Fruit fly (Drosophila melanogaster) whole organism, prepupa: ENCODE data around the gene TwdlF.

Source experiments
- Blimp-1 ChIP-seq: fragments of 200-800 bp; sonication (Bioruptor generic); optimal IDR thresholded peaks from 3 replicates; lab custom pipeline; 2017; ENCODE audit warnings: missing biosample characterization, missing genetic modification characterization, mild to moderate bottlenecking, moderate library complexity, missing genetic modification reagents
- CG10669 ChIP-seq: fragments of 200-800 bp; sonication (Bioruptor generic); optimal IDR thresholded peaks from 3 replicates; lab custom pipeline; 2018; ENCODE audit warnings: missing biosample characterization, mild to moderate bottlenecking, missing genetic modification characterization, moderate library complexity
- CG11294 ChIP-seq: fragments of 200-800 bp; sonication (Bioruptor generic); IDR thresholded peaks from 2 replicates; pipeline ENCODE4 v1.3.6; 2022; ENCODE audit warnings: missing biosample characterization, missing genetic modification characterization
- CG11762 ChIP-seq: fragments of 200-800 bp; sonication (Bioruptor generic); optimal IDR thresholded peaks from 3 replicates; lab custom pipeline; 2016; ENCODE audit warnings: missing biosample characterization, missing genetic modification characterization; ENCODE audit not compliant: insufficient read depth
- CG11902 ChIP-seq: fragments of 200-800 bp; sonication (Bioruptor generic); optimal IDR thresholded peaks from 3 replicates; lab custom pipeline; 2016; ENCODE audit warnings: missing biosample characterization, missing genetic modification characterization
- CG15336 ChIP-seq: fragments of 200-800 bp; sonication (Bioruptor generic); IDR thresholded peaks from 2 replicates; pipeline ENCODE4 v1.3.6; 2022; ENCODE audit warnings: missing biosample characterization, missing genetic modification characterization
- CG1621 ChIP-seq: fragments of 200-800 bp; sonication (Bioruptor generic); optimal IDR thresholded peaks from 3 replicates; lab custom pipeline; 2018; ENCODE audit warnings: missing biosample characterization, mild to moderate bottlenecking, missing genetic modification characterization
- CG16779 ChIP-seq: fragments of 200-800 bp; sonication (Bioruptor generic); optimal IDR thresholded peaks from 3 replicates; lab custom pipeline; 2017; ENCODE audit warnings: missing biosample characterization, mild to moderate bottlenecking, missing genetic modification characterization
- CG3032 ChIP-seq: fragments of 200-800 bp; optimal IDR thresholded peaks from 2 replicates; lab custom pipeline; 2019; ENCODE audit warnings: missing biosample characterization, mild to moderate bottlenecking, missing genetic modification characterization, moderate library complexity
- CG32006 ChIP-seq: fragments of 200-800 bp; sonication (Bioruptor generic); optimal IDR thresholded peaks from 3 replicates; lab custom pipeline; 2017; ENCODE audit warnings: missing biosample characterization, mild to moderate bottlenecking, missing genetic modification characterization
- CG34406 ChIP-seq: fragments of 200-800 bp; sonication (Bioruptor generic); optimal IDR thresholded peaks from 3 replicates; lab custom pipeline; 2016; ENCODE audit warnings: missing biosample characterization, missing genetic modification characterization
- CG3919 ChIP-seq: fragments of 200-800 bp; sonication (Bioruptor generic); optimal IDR thresholded peaks from 3 replicates; lab custom pipeline; 2016; ENCODE audit warnings: missing biosample characterization, missing genetic modification characterization
- CG4318 ChIP-seq: fragments of 200-800 bp; sonication (Bioruptor generic); optimal IDR thresholded peaks from 3 replicates; lab custom pipeline; 2017; ENCODE audit warnings: missing biosample characterization, mild to moderate bottlenecking, missing genetic modification characterization
- CG6276 ChIP-seq: fragments of 200-800 bp; sonication (Bioruptor generic); optimal IDR thresholded peaks from 2 replicates; lab custom pipeline; 2017; ENCODE audit warnings: missing biosample characterization, mild to moderate bottlenecking, missing genetic modification characterization
- CG6792 ChIP-seq: fragments of 200-800 bp; sonication (Bioruptor generic); optimal IDR thresholded peaks from 3 replicates; lab custom pipeline; 2016; ENCODE audit warnings: missing biosample characterization, missing genetic modification characterization
- CG6808 ChIP-seq: fragments of 200-800 bp; sonication (Bioruptor generic); optimal IDR thresholded peaks from 3 replicates; lab custom pipeline; 2017; ENCODE audit warnings: missing biosample characterization, missing genetic modification characterization, mild to moderate bottlenecking, moderate library complexity, missing genetic modification reagents
- CG6854 ChIP-seq: fragments of 200-800 bp; sonication (Bioruptor generic); optimal IDR thresholded peaks from 2 replicates; lab custom pipeline; 2017; ENCODE audit warnings: missing biosample characterization, mild to moderate bottlenecking, missing genetic modification characterization
- CG7368 ChIP-seq: fragments of 200-800 bp; sonication (Bioruptor generic); optimal IDR thresholded peaks from 3 replicates; lab custom pipeline; 2016; ENCODE audit warnings: missing biosample characterization, missing genetic modification characterization
- CG8119 ChIP-seq: fragments of 200-800 bp; sonication (Bioruptor generic); IDR thresholded peaks from 3 replicates; pipeline ENCODE4 v1.3.6; 2022; ENCODE audit warnings: missing biosample characterization, missing genetic modification characterization
- CG8319 ChIP-seq: fragments of 200-800 bp; sonication (Bioruptor generic); optimal IDR thresholded peaks from 3 replicates; lab custom pipeline; 2016; ENCODE audit warnings: missing biosample characterization, missing genetic modification characterization
- CG9139 ChIP-seq: fragments of 200-800 bp; sonication (Bioruptor generic); optimal IDR thresholded peaks from 3 replicates; lab custom pipeline; 2017; ENCODE audit warnings: missing biosample characterization, mild to moderate bottlenecking, missing genetic modification characterization
- Eip75B ChIP-seq: fragments of 200-800 bp; sonication (Bioruptor generic); optimal IDR thresholded peaks from 3 replicates; lab custom pipeline; 2016; ENCODE audit warnings: missing biosample characterization, missing genetic modification characterization
- Eip78C ChIP-seq: fragments of 200-800 bp; sonication (Bioruptor generic); peaks from one replicate; lab custom pipeline; 2016; ENCODE audit warnings: missing biosample characterization, missing genetic modification characterization
- Ets21C ChIP-seq: fragments of 200-800 bp; sonication (Bioruptor generic); optimal IDR thresholded peaks from 3 replicates; lab custom pipeline; 2016; ENCODE audit warnings: missing biosample characterization, missing genetic modification characterization
- Ets96B ChIP-seq: fragments of 200-800 bp; optimal IDR thresholded peaks from 2 replicates; lab custom pipeline; 2019; ENCODE audit warnings: missing biosample characterization, mild to moderate bottlenecking, missing genetic modification characterization, moderate library complexity
- Hr38 ChIP-seq: sonication (Bioruptor generic); optimal IDR thresholded peaks from 2 replicates; lab custom pipeline; 2016; ENCODE audit warnings: missing biosample characterization, missing genetic modification characterization
- Hr39 ChIP-seq: fragments of 200-800 bp; sonication (Bioruptor generic); optimal IDR thresholded peaks from 2 replicates; lab custom pipeline; 2016; ENCODE audit warnings: missing biosample characterization, missing genetic modification characterization
- Lpt ChIP-seq: fragments of 200-800 bp; sonication (Bioruptor generic); optimal IDR thresholded peaks from 3 replicates; lab custom pipeline; 2016; ENCODE audit warnings: missing biosample characterization, missing genetic modification characterization
- Met ChIP-seq: fragments of 200-800 bp; sonication (Bioruptor generic); optimal IDR thresholded peaks from 3 replicates; lab custom pipeline; 2016; ENCODE audit warnings: missing biosample characterization, missing genetic modification characterization
- OdsH ChIP-seq: fragments of 200-800 bp; sonication (Bioruptor generic); optimal IDR thresholded peaks from 3 replicates; lab custom pipeline; 2016; ENCODE audit warnings: missing biosample characterization, missing genetic modification characterization
- Sox102F ChIP-seq: fragments of 200-800 bp; sonication (Bioruptor generic); optimal IDR thresholded peaks from 2 replicates; lab custom pipeline; 2016; ENCODE audit warnings: missing biosample characterization, mild to moderate bottlenecking, missing genetic modification characterization
- Sox14 ChIP-seq: fragments of 200-800 bp; sonication (Bioruptor generic); optimal IDR thresholded peaks from 3 replicates; lab custom pipeline; 2016; ENCODE audit warnings: missing biosample characterization, missing genetic modification characterization
- Sox15 ChIP-seq: fragments of 200-800 bp; sonication (Bioruptor generic); optimal IDR thresholded peaks from 3 replicates; lab custom pipeline; 2016; ENCODE audit warnings: missing biosample characterization, missing genetic modification characterization
- achi ChIP-seq: fragments of 200-800 bp; sonication (Bioruptor generic); optimal IDR thresholded peaks from 3 replicates; lab custom pipeline; 2016; ENCODE audit warnings: missing biosample characterization, missing genetic modification characterization
- acj6 ChIP-seq: fragments of 200-800 bp; sonication (Bioruptor generic); optimal IDR thresholded peaks from 3 replicates; lab custom pipeline; 2016; ENCODE audit warnings: missing biosample characterization, missing genetic modification characterization
- cyc ChIP-seq: fragments of 200-800 bp; sonication (Bioruptor generic); optimal IDR thresholded peaks from 3 replicates; lab custom pipeline; 2016; ENCODE audit warnings: missing biosample characterization, missing genetic modification characterization
- dsx ChIP-seq: fragments of 200-800 bp; optimal IDR thresholded peaks from 3 replicates; lab custom pipeline; 2019; ENCODE audit warnings: missing biosample characterization, mild to moderate bottlenecking, missing genetic modification characterization, moderate library complexity; ENCODE audit not compliant: poor library complexity, severe bottlenecking
- eg ChIP-seq: fragments of 200-800 bp; sonication (Bioruptor generic); IDR thresholded peaks from 3 replicates; pipeline ENCODE4 v1.3.6; 2022; ENCODE audit warnings: missing biosample characterization, missing genetic modification characterization
- fd59A ChIP-seq: fragments of 200-800 bp; sonication (Bioruptor generic); optimal IDR thresholded peaks from 2 replicates; lab custom pipeline; 2017; ENCODE audit warnings: missing biosample characterization, mild to moderate bottlenecking, missing genetic modification characterization, missing genetic modification reagents
- lz ChIP-seq: fragments of 200-800 bp; sonication (Bioruptor generic); optimal IDR thresholded peaks from 3 replicates; lab custom pipeline; 2016; ENCODE audit warnings: missing biosample characterization, missing genetic modification characterization
- net ChIP-seq: fragments of 200-800 bp; sonication (Bioruptor generic); optimal IDR thresholded peaks from 3 replicates; lab custom pipeline; 2016; ENCODE audit warnings: missing biosample characterization, missing genetic modification characterization
- pdm3 ChIP-seq: fragments of 200-800 bp; sonication (Bioruptor generic); optimal IDR thresholded peaks from 3 replicates; lab custom pipeline; 2016; ENCODE audit warnings: missing biosample characterization, missing genetic modification characterization
- salr ChIP-seq, 2 experiments: fragments of 200-800 bp; sonication (Bioruptor generic); optimal IDR thresholded peaks; 3 replicates each; lab custom pipeline; 2016 to 2018; ENCODE audit warnings: missing biosample characterization in 2 of 2, missing genetic modification characterization in 2 of 2, mild to moderate bottlenecking in 1 of 2
- spab ChIP-seq: fragments of 200-800 bp; sonication (Bioruptor generic); optimal IDR thresholded peaks from 2 replicates; lab custom pipeline; 2017; ENCODE audit warnings: missing biosample characterization, mild to moderate bottlenecking, missing genetic modification characterization, missing genetic modification reagents
- ss ChIP-seq, 2 experiments: fragments of 200-800 bp; sonication (Bioruptor generic); optimal IDR thresholded peaks; 2 replicates in 1 of 2; 3 replicates in 1 of 2; lab custom pipeline; 2017 to 2018; ENCODE audit warnings: mild to moderate bottlenecking in 2 of 2, missing biosample characterization in 2 of 2, missing genetic modification characterization in 2 of 2, moderate library complexity in 1 of 2
- svp ChIP-seq: fragments of 200-800 bp; sonication (Bioruptor generic); peaks from one replicate; lab custom pipeline; 2016; ENCODE audit warnings: missing biosample characterization, missing genetic modification characterization
- vri ChIP-seq: fragments of 200-800 bp; sonication (Bioruptor generic); optimal IDR thresholded peaks from 3 replicates; lab custom pipeline; 2016; ENCODE audit warnings: missing biosample characterization, mild to moderate bottlenecking, missing genetic modification characterization

TwdlF gene

DNA sequence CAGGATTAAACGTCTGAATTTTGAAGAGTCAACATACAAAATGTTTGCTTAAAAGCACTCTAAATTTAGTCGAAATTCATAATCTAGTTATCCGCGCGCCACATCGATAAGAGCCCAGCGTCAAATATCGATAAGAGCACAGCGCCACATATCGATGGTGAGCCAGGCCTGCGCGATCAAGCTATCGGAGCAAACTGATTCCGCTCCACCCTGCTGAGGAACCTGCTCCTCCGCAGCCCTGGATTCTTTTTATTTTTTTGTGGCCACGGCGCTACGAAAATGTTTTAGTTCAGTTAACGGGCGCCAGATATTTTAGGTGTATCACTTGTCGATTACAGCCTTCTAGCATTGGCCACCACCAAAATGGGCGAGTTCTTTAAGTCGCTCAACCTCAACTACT is 26.0 kb upstream of the TwdlF start (continued):
- no peak for TF ChIP-seq CG10669
- peak; percentile 20 for TF ChIP-seq cyc (GFP tag; lab: Kevin White, UChicago)
- no peak for TF ChIP-seq acj6 (GFP tag; lab: Kevin White, UChicago)

DNA sequence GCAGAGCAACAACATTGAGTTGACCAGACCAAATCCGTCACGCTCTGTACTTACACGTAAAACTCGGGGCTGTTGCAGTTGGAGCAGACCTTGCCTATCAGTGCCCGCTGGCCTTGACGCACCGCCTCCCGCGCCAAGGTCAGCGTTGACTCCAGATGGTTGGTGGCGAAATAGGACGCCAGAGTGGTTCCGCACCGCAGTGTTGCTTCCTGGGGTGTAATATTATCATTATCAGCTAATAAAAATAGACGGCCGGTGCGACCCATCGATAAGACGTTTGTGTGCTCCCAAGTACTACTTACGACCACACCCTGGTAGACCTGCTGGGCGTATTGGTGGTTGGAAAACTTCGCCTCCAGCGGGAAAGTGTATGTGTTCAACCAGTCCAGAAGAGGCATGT is 18.4 kb upstream of the TwdlF start:
- TF ChIP-seq svp (peak; percentile 84), CG15336 (no peak), CG6808 (GFP tag; lab: Kevin White, UChicago) (no peak)

DNA sequence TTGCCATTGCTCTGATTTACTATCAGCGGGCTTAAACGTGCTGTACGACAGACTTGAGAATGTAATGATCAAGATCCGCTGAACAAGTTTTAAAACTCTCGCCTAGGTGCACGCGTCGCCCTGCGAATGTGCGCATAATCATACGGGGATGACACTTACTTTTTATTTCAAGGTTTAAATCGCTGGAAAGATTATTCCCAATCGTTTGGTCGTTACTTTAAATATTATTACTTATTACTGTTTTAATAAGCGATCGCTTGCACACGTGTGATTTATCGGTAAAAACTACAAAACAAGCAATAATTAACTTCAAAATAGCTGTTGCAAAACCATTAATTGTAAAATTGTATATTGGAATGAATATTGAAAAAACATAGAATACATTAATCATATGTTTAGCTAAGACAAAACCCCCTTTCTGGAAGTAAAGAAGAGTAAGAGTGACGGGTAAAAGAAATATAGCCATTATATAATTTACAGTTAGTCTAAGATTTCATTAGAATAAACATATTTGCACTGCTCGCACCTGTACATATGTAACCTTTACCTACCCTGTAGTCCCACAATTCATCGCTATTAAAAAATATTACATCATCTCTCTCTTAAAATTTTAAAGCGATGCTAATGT is 17.6 kb upstream of the TwdlF start, which contains the start of gene DhpD:
Gene DhpD (minus strand): TSS at position 102 of the 628 bp plus-strand sequence.
- peak; percentile 74 for TF ChIP-seq CG6854 (GFP tag; lab: Kevin White, UChicago)
- peak; percentile 64 for TF ChIP-seq dsx (GFP tag; lab: Kevin White, UChicago)
- peak; percentile 33 for TF ChIP-seq spab (GFP tag; lab: Kevin White, UChicago)
- TF ChIP-seq net: peak; percentile 81
- TF ChIP-seq Lpt (GFP tag; lab: Kevin White, UChicago): peak; percentile 32
- TF ChIP-seq pdm3 (GFP tag; lab: Kevin White, UChicago): peak; percentile 86
- TF ChIP-seq salr (GFP tag; optimal IDR thresholded peaks at IDR 0.05; lab: Kevin White, UChicago): peak in 1 of 2 experiments; percentile 53
- TF ChIP-seq Hr39 (GFP tag; lab: Kevin White, UChicago): peak; percentile 85
- peak; percentile 58 for TF ChIP-seq fd59A (GFP tag; lab: Kevin White, UChicago)
- no peak for TF ChIP-seq ss (GFP tag; optimal IDR thresholded peaks at IDR 0.05; lab: Kevin White, UChicago)
- TF ChIP-seq CG11762 (GFP tag; lab: Kevin White, UChicago): peak; percentile 58
- no peak for TF ChIP-seq Met (GFP tag; lab: Kevin White, UChicago)
- no peak for TF ChIP-seq CG4318 (GFP tag; lab: Kevin White, UChicago)
- peak; percentile 85 for TF ChIP-seq Sox14
- TF ChIP-seq svp: peak; percentile 91
- peak; percentile 74 for TF ChIP-seq CG32006 (GFP tag; lab: Kevin White, UChicago)
- TF ChIP-seq Eip78C (GFP tag; lab: Kevin White, UChicago): peak; percentile 95
- TF ChIP-seq CG15336: peak; percentile 54
- TF ChIP-seq Sox15 (GFP tag; lab: Kevin White, UChicago): peak; percentile 63
- peak; percentile 84 for TF ChIP-seq eg
- no peak for TF ChIP-seq achi (GFP tag; lab: Kevin White, UChicago)
- TF ChIP-seq Ets96B (tag; lab: Kevin White, UChicago): peak; percentile 77
- peak; percentile 47 for TF ChIP-seq CG11294
- TF ChIP-seq CG11902: peak; percentile 56
- TF ChIP-seq CG3032 (tag; lab: Kevin White, UChicago): peak; percentile 81
- TF ChIP-seq CG8319 (GFP tag; lab: Kevin White, UChicago): peak; percentile 65
- TF ChIP-seq Blimp-1 (GFP tag; lab: Kevin White, UChicago): peak; percentile 55
- TF ChIP-seq CG8119 (GFP tag; lab: Robert Waterston, UW): peak; percentile 59
- peak; percentile 81 for TF ChIP-seq CG6792 (GFP tag; lab: Kevin White, UChicago)
- TF ChIP-seq Eip75B (GFP tag; lab: Kevin White, UChicago): peak; percentile 83
- TF ChIP-seq CG1621 (tag; lab: Kevin White, UChicago): peak; percentile 63
- TF ChIP-seq CG6276 (GFP tag; lab: Kevin White, UChicago): no peak
- peak; percentile 86 for TF ChIP-seq lz (GFP tag; lab: Kevin White, UChicago)
- peak; percentile 83 for TF ChIP-seq vri (GFP tag; lab: Kevin White, UChicago)
- TF ChIP-seq CG16779 (tag; lab: Kevin White, UChicago): no peak
- no peak for TF ChIP-seq CG9139 (GFP tag; lab: Kevin White, UChicago)
- peak; percentile 80 for TF ChIP-seq CG34406 (GFP tag; lab: Kevin White, UChicago)
- no peak for TF ChIP-seq Sox102F (GFP tag; lab: Kevin White, UChicago)
- peak; percentile 74 for TF ChIP-seq Ets21C (GFP tag; lab: Kevin White, UChicago)
- no peak for TF ChIP-seq CG6808 (GFP tag; lab: Kevin White, UChicago)
- TF ChIP-seq Hr38 (GFP tag; lab: Kevin White, UChicago): no peak
- TF ChIP-seq CG3919 (GFP tag; lab: Kevin White, UChicago): peak; percentile 86
- TF ChIP-seq OdsH (GFP tag; lab: Kevin White, UChicago): no peak
- peak; percentile 56 for TF ChIP-seq CG7368
